Fruit fly (Drosophila melanogaster) whole organism, wandering third instar larva: ENCODE data around the gene Alh.

Experiments used
- Abd-B ChIP-seq: fragments of >200 bp; optimal IDR thresholded peaks from 2 replicates; lab custom pipeline; 2017; ENCODE audit warnings: missing biosample characterization, missing genetic modification characterization
- br ChIP-seq: fragments of 200-800 bp; sonication (Bioruptor generic); optimal IDR thresholded peaks from 2 replicates; lab custom pipeline; 2016; ENCODE audit warnings: missing biosample characterization, missing genetic modification characterization
- brk ChIP-seq: fragments of 200-800 bp; sonication (Bioruptor generic); optimal IDR thresholded peaks from 2 replicates; lab custom pipeline; 2016; ENCODE audit warnings: missing biosample characterization, mild to moderate bottlenecking, missing genetic modification characterization
- dl ChIP-seq, 2 experiments: fragments of 175-275, 200-275 bp in 1 of 2; fragments of 200-275 bp in 1 of 2; sonication (Bioruptor generic); optimal IDR thresholded peaks; lab custom pipeline; 2018; ENCODE audit warnings: mild to moderate bottlenecking in 2 of 2, missing biosample characterization in 2 of 2, missing genetic modification characterization in 2 of 2, moderate library complexity in 2 of 2; ENCODE audit not compliant: partially characterized antibody in 2 of 2, insufficient read depth in 1 of 2
- ey ChIP-seq: fragments of 200-800 bp; sonication (Bioruptor generic); optimal IDR thresholded peaks from 2 replicates; lab custom pipeline; 2016; ENCODE audit warnings: missing biosample characterization, missing genetic modification characterization
- lola ChIP-seq: fragments of >200 bp; optimal IDR thresholded peaks from 2 replicates; lab custom pipeline; 2017; ENCODE audit warnings: missing biosample characterization, missing genetic modification characterization
- pan ChIP-seq: fragments of >200 bp; optimal IDR thresholded peaks from 2 replicates; lab custom pipeline; 2017
- sage ChIP-seq: fragments of 200-800 bp; sonication (Bioruptor generic); optimal IDR thresholded peaks from 2 replicates; lab custom pipeline; 2016; ENCODE audit warnings: missing biosample characterization, mild to moderate bottlenecking, missing genetic modification characterization
- tai ChIP-seq: sonication (Bioruptor generic); optimal IDR thresholded peaks from 2 replicates; lab custom pipeline; 2016; ENCODE audit warnings: missing biosample characterization, missing genetic modification characterization
- usp ChIP-seq: fragments of >200 bp; optimal IDR thresholded peaks from 2 replicates; lab custom pipeline; 2017; ENCODE audit warnings: missing biosample characterization, missing genetic modification characterization

- TF ChIP-seq ey (GFP tag; lab: Kevin White, UChicago) (peak; percentile 21), usp (no peak), sage (GFP tag; lab: Kevin White, UChicago) (no peak), br (GFP tag; lab: Kevin White, UChicago) (no peak), dl (GFP tag; optimal IDR thresholded peaks at IDR 0.05; lab: Kevin White, UChicago; ENCODE audit: insufficient read depth in 1 of 2, partially characterized antibody in 2 of 2) (no peak), pan (lab: Kevin White, UChicago) (no peak), brk (GFP tag; lab: Kevin White, UChicago) (no peak), tai (GFP tag; lab: Kevin White, UChicago) (no peak), Abd-B (GFP tag; lab: Kevin White, UChicago) (no peak), lola (GFP tag; lab: Kevin White, UChicago) (no peak)
Observed at dm6 chr3R:7171384-7172099, 47.6 kb upstream of the Alh start.
